Fruit fly (Drosophila melanogaster) S2 (cell line): ENCODE measurements around the gene Mcr.

Experiments used
- CG8478 ChIP-seq: fragments of >200 bp; optimal IDR thresholded peaks from 2 replicates; lab custom pipeline; 2018
- CTCF ChIP-seq, 2 experiments: fragments of >200 bp; optimal IDR thresholded peaks; 2 replicates each; lab custom pipeline; 2018

Mcr gene

dm6 chr2L:8082692-8083412, at the start of gene Mcr:
Mcr (minus strand) TSS chr2L:8082982.
- TF ChIP-seq CG8478 (lab: Kevin White, UChicago) (no peak), CTCF (optimal IDR thresholded peaks at IDR 0.05; lab: Kevin White, UChicago) (no peak)

DNA sequence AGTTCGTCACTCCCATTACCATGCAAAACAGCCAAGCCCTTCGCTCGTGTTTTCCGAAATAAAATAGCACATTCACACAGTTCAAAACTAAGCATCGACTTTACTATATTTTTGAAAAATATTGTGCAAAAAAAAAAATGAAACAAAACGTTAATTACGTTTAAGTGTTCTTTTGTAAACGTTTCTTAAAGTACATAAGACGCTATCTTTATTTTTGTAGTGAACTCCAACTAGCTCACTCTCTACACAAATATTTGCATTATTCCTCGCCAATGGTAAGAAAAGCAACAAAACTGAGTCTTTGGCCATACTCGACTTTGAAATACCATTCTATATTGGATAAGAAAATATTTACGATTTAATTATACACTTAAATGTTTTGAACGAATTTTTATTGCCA, 47.9 kb upstream of the Mcr start:
- TF ChIP-seq CG8478 (lab: Kevin White, UChicago), result no peak
- TF ChIP-seq CTCF (optimal IDR thresholded peaks at IDR 0.05; lab: Kevin White, UChicago), result no peak

- TF ChIP-seq CTCF (optimal IDR thresholded peaks at IDR 0.05; lab: Kevin White, UChicago) (no peak), CG8478 (lab: Kevin White, UChicago) (no peak)
Observed at dm6 chr2L:8129996-8130641, 47.3 kb upstream of the Mcr start.

- no peak for TF ChIP-seq CTCF (optimal IDR thresholded peaks at IDR 0.05; lab: Kevin White, UChicago)
- TF ChIP-seq CG8478 (lab: Kevin White, UChicago), result no peak
Observed at dm6 chr2L:8128911-8129310, 46.1 kb upstream of the Mcr start.

- TF ChIP-seq CG8478 (lab: Kevin White, UChicago) (no peak), CTCF (optimal IDR thresholded peaks at IDR 0.05; lab: Kevin White, UChicago) (no peak)
Observed at dm6 chr2L:8126849-8127602, 44.2 kb upstream of the Mcr start, which contains the start of the genes CG12375 and CG8668. CG12375 (minus strand) TSS chr2L:8126890. CG8668 (plus strand) TSS chr2L:8127001.

- no peak for TF ChIP-seq CTCF (optimal IDR thresholded peaks at IDR 0.05; lab: Kevin White, UChicago)
- no peak for TF ChIP-seq CG8478 (lab: Kevin White, UChicago)
Observed at dm6 chr2L:8123711-8124379, 41.1 kb upstream of the Mcr start, which contains the start of the genes mon2 and CG8673. mon2 (minus strand) TSS chr2L:8124010. CG8673 (plus strand) TSS chr2L:8124329.

DNA sequence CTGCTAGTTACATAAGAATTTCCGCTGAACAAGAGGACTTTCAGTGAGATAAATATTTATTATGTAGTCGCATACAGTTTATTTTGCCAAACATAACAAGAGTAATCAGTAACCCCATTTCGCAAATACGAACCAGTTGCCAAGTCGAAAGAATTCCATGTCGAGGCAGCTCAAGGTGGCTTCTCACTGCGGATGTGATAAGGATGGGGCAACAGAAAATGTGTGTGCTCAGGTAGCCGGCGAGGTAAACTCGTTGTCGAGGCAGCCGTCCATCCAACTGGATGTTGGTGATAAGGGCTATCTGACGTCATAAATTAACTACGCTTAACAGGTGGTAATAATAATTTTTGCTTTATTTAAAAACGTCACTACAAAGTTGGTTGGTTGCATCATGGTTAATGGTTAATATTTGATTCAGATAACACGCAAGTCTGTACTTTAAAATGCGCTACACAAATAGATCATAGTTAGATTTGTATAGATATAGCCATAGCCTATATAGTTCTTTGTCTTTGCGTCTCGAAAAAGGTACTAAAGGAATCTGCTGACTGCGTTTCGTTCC, 33.9 kb upstream of the Mcr start:
- TF ChIP-seq CG8478 (lab: Kevin White, UChicago), result no peak
- no peak for TF ChIP-seq CTCF (optimal IDR thresholded peaks at IDR 0.05; lab: Kevin White, UChicago)

- TF ChIP-seq CG8478 (lab: Kevin White, UChicago) (no peak), CTCF (optimal IDR thresholded peaks at IDR 0.05; lab: Kevin White, UChicago) (no peak)
Observed at dm6 chr2L:8110549-8111438, 28.0 kb upstream of the Mcr start.

DNA sequence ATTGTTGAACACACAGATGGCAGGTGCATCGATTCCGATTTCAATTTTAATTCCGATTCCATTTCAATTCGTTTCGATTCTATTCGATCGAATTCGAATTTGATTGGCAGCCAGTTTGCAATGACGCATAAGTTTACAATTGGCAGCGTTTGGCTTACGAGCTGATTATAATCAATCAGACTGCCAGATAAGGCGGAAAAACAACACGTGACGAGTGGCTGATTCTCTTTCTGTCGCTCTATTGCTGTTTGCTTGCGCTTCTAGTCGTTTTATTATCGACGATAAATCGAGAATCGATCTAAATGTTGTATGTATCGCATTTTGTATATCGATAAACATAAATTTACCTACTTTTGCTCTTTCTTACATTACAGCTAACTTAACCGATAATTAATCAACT, 21.9 kb upstream of the Mcr start:
- TF ChIP-seq CTCF (optimal IDR thresholded peaks at IDR 0.05; lab: Kevin White, UChicago), result no peak
- no peak for TF ChIP-seq CG8478 (lab: Kevin White, UChicago)

dm6 chr2L:8104094-8104493, 21.3 kb upstream of the Mcr start:
- TF ChIP-seq CG8478 (lab: Kevin White, UChicago), result no peak
- no peak for TF ChIP-seq CTCF (optimal IDR thresholded peaks at IDR 0.05; lab: Kevin White, UChicago)

dm6 chr2L:8103073-8103472, 20.3 kb upstream of the Mcr start:
- no peak for TF ChIP-seq CTCF (optimal IDR thresholded peaks at IDR 0.05; lab: Kevin White, UChicago)
- TF ChIP-seq CG8478 (lab: Kevin White, UChicago), result no peak

dm6 chr2L:8100489-8101352, 17.9 kb upstream of the Mcr start:
- no peak for TF ChIP-seq CG8478 (lab: Kevin White, UChicago)
- no peak for TF ChIP-seq CTCF (optimal IDR thresholded peaks at IDR 0.05; lab: Kevin White, UChicago)
